Fruit fly (Drosophila melanogaster) whole organism, embryonic: ENCODE measurements around the gene CG31321.
A peak's percentile ranks its signal among the peaks of the same experiment; 100 is the strongest.

Experiments used
- CG10209 ChIP-seq: fragments of 200-800 bp; sonication (Bioruptor generic); optimal IDR thresholded peaks from 3 replicates; lab custom pipeline; 2017; ENCODE audit warnings: missing biosample characterization, mild to moderate bottlenecking, missing genetic modification characterization, missing genetic modification reagents
- CG11504 ChIP-seq: fragments of 200-800 bp; sonication (Bioruptor generic); optimal IDR thresholded peaks from 3 replicates; lab custom pipeline; 2019; ENCODE audit warnings: missing biosample characterization, mild to moderate bottlenecking, missing genetic modification characterization, moderate library complexity
- CG11696 ChIP-seq: fragments of 200-800 bp; sonication (Bioruptor generic); IDR thresholded peaks from 2 replicates; pipeline ENCODE4 v1.3.6; 2022; ENCODE audit warnings: missing biosample characterization, missing genetic modification characterization
- CG14050 ChIP-seq: fragments of 200-800 bp; sonication (Bioruptor generic); IDR thresholded peaks from 3 replicates; pipeline ENCODE4 v1.3.6; 2022; ENCODE audit warnings: missing biosample characterization, missing genetic modification characterization
- CG14860 ChIP-seq: fragments of 200-800 bp; sonication (Bioruptor generic); IDR thresholded peaks from 3 replicates; pipeline ENCODE4 v1.3.6; 2022; ENCODE audit warnings: missing biosample characterization, missing genetic modification characterization; ENCODE audit not compliant: partially characterized antibody
- CG15269 ChIP-seq: fragments of 200-800 bp; sonication (Bioruptor generic); optimal IDR thresholded peaks from 2 replicates; lab custom pipeline; 2018; ENCODE audit warnings: missing biosample characterization, mild to moderate bottlenecking, missing genetic modification characterization, moderate library complexity
- CG2120 ChIP-seq: fragments of 200-800 bp; sonication (Bioruptor generic); optimal IDR thresholded peaks from 3 replicates; lab custom pipeline; 2016; ENCODE audit warnings: missing biosample characterization, missing genetic modification characterization
- CG30403 ChIP-seq: fragments of 200-800 bp; sonication (Bioruptor generic); optimal IDR thresholded peaks from 3 replicates; lab custom pipeline; 2016; ENCODE audit warnings: missing biosample characterization, missing genetic modification characterization
- CG3281 ChIP-seq: fragments of 200-800 bp; sonication (Bioruptor generic); optimal IDR thresholded peaks from 3 replicates; lab custom pipeline; 2017; ENCODE audit warnings: missing biosample characterization, mild to moderate bottlenecking, missing genetic modification characterization
- CG34224 ChIP-seq: fragments of 200-800 bp; sonication (Bioruptor generic); IDR thresholded peaks from 3 replicates; pipeline ENCODE4 v1.3.6; 2022; ENCODE audit warnings: missing biosample characterization, missing genetic modification characterization; ENCODE audit not compliant: partially characterized antibody
- CG4424 ChIP-seq: fragments of 200-800 bp; sonication (Bioruptor generic); optimal IDR thresholded peaks from 3 replicates; lab custom pipeline; 2016; ENCODE audit warnings: missing biosample characterization, missing genetic modification characterization
- CG6272 ChIP-seq: fragments of 200-800 bp; sonication (Bioruptor generic); IDR thresholded peaks from 2 replicates; pipeline ENCODE4 v1.3.6; 2022; ENCODE audit warnings: missing biosample characterization, missing genetic modification characterization
- CG6689 ChIP-seq: fragments of 200-800 bp; sonication (Bioruptor generic); IDR thresholded peaks from 2 replicates; pipeline ENCODE4 v1.3.6; 2022; ENCODE audit warnings: missing biosample characterization, missing genetic modification characterization
- CG6765 ChIP-seq: fragments of 200-800 bp; sonication (Bioruptor generic); optimal IDR thresholded peaks from 3 replicates; lab custom pipeline; 2017; ENCODE audit warnings: missing biosample characterization, mild to moderate bottlenecking, missing genetic modification characterization
- CG7556 ChIP-seq: fragments of 200-800 bp; sonication (Bioruptor generic); optimal IDR thresholded peaks from 2 replicates; lab custom pipeline; 2017; ENCODE audit warnings: missing biosample characterization, mild to moderate bottlenecking, missing genetic modification characterization
- CG7745 ChIP-seq: fragments of 200-800 bp; sonication (Bioruptor generic); optimal IDR thresholded peaks from 2 replicates; lab custom pipeline; 2018; ENCODE audit warnings: missing biosample characterization, mild to moderate bottlenecking, missing genetic modification characterization, moderate library complexity
- CoRest ChIP-seq: fragments of 200-800 bp; sonication (Bioruptor generic); optimal IDR thresholded peaks from 3 replicates; lab custom pipeline; 2018; ENCODE audit warnings: missing biosample characterization, mild to moderate bottlenecking, missing genetic modification characterization, moderate library complexity
- Dref ChIP-seq: fragments of 200-800 bp; sonication (Bioruptor generic); IDR thresholded peaks from 2 replicates; pipeline ENCODE4 v1.3.6; 2022; ENCODE audit warnings: missing biosample characterization, missing genetic modification characterization
- Ets97D ChIP-seq: fragments of 200-800 bp; sonication (Bioruptor generic); optimal IDR thresholded peaks from 3 replicates; lab custom pipeline; 2016; ENCODE audit warnings: missing biosample characterization, missing genetic modification characterization
- Fer1 ChIP-seq: fragments of 200-800 bp; sonication (Bioruptor generic); optimal IDR thresholded peaks from 2 replicates; lab custom pipeline; 2017; ENCODE audit warnings: missing biosample characterization, mild to moderate bottlenecking, missing genetic modification characterization
- Fer3 ChIP-seq: fragments of 200-800 bp; sonication (Bioruptor generic); optimal IDR thresholded peaks from 2 replicates; lab custom pipeline; 2018; ENCODE audit warnings: missing biosample characterization, mild to moderate bottlenecking, missing genetic modification characterization, moderate library complexity
- HLH54F ChIP-seq: fragments of 200-800 bp; sonication (Bioruptor generic); optimal IDR thresholded peaks from 3 replicates; lab custom pipeline; 2016; ENCODE audit warnings: missing biosample characterization, missing genetic modification characterization
- Hr51 ChIP-seq, 2 experiments: fragments of 200-800 bp; sonication (Bioruptor generic); optimal IDR thresholded peaks; 2 replicates in 1 of 2; 3 replicates in 1 of 2; lab custom pipeline; 2016 to 2018; ENCODE audit warnings: missing biosample characterization in 2 of 2, missing genetic modification characterization in 2 of 2, mild to moderate bottlenecking in 1 of 2, moderate library complexity in 1 of 2
- Hsf ChIP-seq: fragments of 200-800 bp; sonication (Bioruptor generic); optimal IDR thresholded peaks from 3 replicates; lab custom pipeline; 2016; ENCODE audit warnings: missing biosample characterization, missing genetic modification characterization
- Meics ChIP-seq: fragments of 200-800 bp; sonication (Bioruptor generic); optimal IDR thresholded peaks from 2 replicates; lab custom pipeline; 2017; ENCODE audit warnings: missing biosample characterization, mild to moderate bottlenecking, missing genetic modification characterization
- Nf-YA ChIP-seq: fragments of 200-800 bp; sonication (Bioruptor generic); IDR thresholded peaks from 2 replicates; pipeline ENCODE4 v1.3.6; 2022; ENCODE audit warnings: missing biosample characterization, missing genetic modification characterization
- Oli ChIP-seq: fragments of 200-800 bp; sonication (Bioruptor generic); optimal IDR thresholded peaks from 2 replicates; lab custom pipeline; 2018; ENCODE audit warnings: missing biosample characterization, mild to moderate bottlenecking, missing genetic modification characterization, moderate library complexity
- Xbp1 ChIP-seq: fragments of 200-800 bp; sonication (Bioruptor generic); optimal IDR thresholded peaks from 3 replicates; lab custom pipeline; 2016; ENCODE audit warnings: missing biosample characterization, mild to moderate bottlenecking, missing genetic modification characterization
- al ChIP-seq: fragments of 200-800 bp; sonication (Bioruptor generic); IDR thresholded peaks from 2 replicates; pipeline ENCODE4 v1.3.6; 2022; ENCODE audit warnings: missing biosample characterization, missing genetic modification characterization
- az2 ChIP-seq: fragments of 200-800 bp; sonication (Bioruptor generic); optimal IDR thresholded peaks from 3 replicates; lab custom pipeline; 2016; ENCODE audit warnings: missing biosample characterization, missing genetic modification characterization
- bowl ChIP-seq: fragments of 200-800 bp; sonication (Bioruptor generic); IDR thresholded peaks from 2 replicates; pipeline ENCODE4 v1.3.6; 2022; ENCODE audit warnings: missing biosample characterization, missing genetic modification characterization
- cg ChIP-seq: fragments of 200-800 bp; sonication (Bioruptor generic); optimal IDR thresholded peaks from 3 replicates; lab custom pipeline; 2019; ENCODE audit warnings: missing biosample characterization, mild to moderate bottlenecking, missing genetic modification characterization, moderate library complexity
- cwo ChIP-seq: fragments of 200-800 bp; sonication (Bioruptor generic); optimal IDR thresholded peaks from 3 replicates; lab custom pipeline; 2017; ENCODE audit warnings: missing biosample characterization, missing genetic modification characterization, mild to moderate bottlenecking, moderate library complexity, missing genetic modification reagents
- da ChIP-seq: fragments of 200-800 bp; sonication (Bioruptor generic); optimal IDR thresholded peaks from 2 replicates; lab custom pipeline; 2016; ENCODE audit warnings: missing biosample characterization, missing genetic modification characterization
- dati ChIP-seq: fragments of 200-800 bp; sonication (Bioruptor generic); IDR thresholded peaks from 2 replicates; pipeline ENCODE4 v1.3.6; 2022; ENCODE audit warnings: missing biosample characterization, missing genetic modification characterization
- dm ChIP-seq: fragments of 200-800 bp; sonication (Bioruptor generic); optimal IDR thresholded peaks from 3 replicates; lab custom pipeline; 2016; ENCODE audit warnings: missing biosample characterization, missing genetic modification characterization
- dmrt11E ChIP-seq: fragments of 200-800 bp; sonication (Bioruptor generic); optimal IDR thresholded peaks from 3 replicates; lab custom pipeline; 2018; ENCODE audit warnings: missing biosample characterization, mild to moderate bottlenecking, missing genetic modification characterization, moderate library complexity
- eve ChIP-seq, 2 experiments: fragments of >200 bp; optimal IDR thresholded peaks; 2 replicates each; lab custom pipeline; 2017; ENCODE audit warnings: missing biosample characterization in 2 of 2, missing genetic modification characterization in 2 of 2
- ftz-f1 ChIP-seq: fragments of 200-800 bp; sonication (Bioruptor generic); optimal IDR thresholded peaks from 2 replicates; lab custom pipeline; 2016; ENCODE audit warnings: missing biosample characterization, missing genetic modification characterization
- ro ChIP-seq: fragments of 200-800 bp; sonication (Bioruptor generic); IDR thresholded peaks from 2 replicates; pipeline ENCODE4 v1.3.6; 2022; ENCODE audit warnings: missing biosample characterization, missing genetic modification characterization
- slbo ChIP-seq: fragments of 200-800 bp; sonication (Bioruptor generic); IDR thresholded peaks from 2 replicates; pipeline ENCODE4 v1.3.6; 2022; ENCODE audit warnings: missing biosample characterization, missing genetic modification characterization
- sna ChIP-seq: fragments of 200-800 bp; sonication (Bioruptor generic); IDR thresholded peaks from 2 replicates; pipeline ENCODE4 v1.3.6; 2022; ENCODE audit warnings: missing biosample characterization, missing genetic modification characterization; ENCODE audit not compliant: partially characterized antibody
- sqz ChIP-seq: fragments of 200-800 bp; sonication (Bioruptor generic); optimal IDR thresholded peaks from 3 replicates; lab custom pipeline; 2018; ENCODE audit warnings: missing biosample characterization, mild to moderate bottlenecking, missing genetic modification characterization
- tgo ChIP-seq: fragments of 200-800 bp; sonication (Bioruptor generic); IDR thresholded peaks from 3 replicates; pipeline ENCODE4 v1.3.6; 2022; ENCODE audit warnings: missing biosample characterization, missing genetic modification characterization
- tin ChIP-seq: fragments of 200-800 bp; sonication (Bioruptor generic); optimal IDR thresholded peaks from 3 replicates; lab custom pipeline; 2016; ENCODE audit warnings: missing biosample characterization, missing genetic modification characterization
- twi ChIP-seq: fragments of 200-800 bp; optimal IDR thresholded peaks from 2 replicates; lab custom pipeline; 2019; ENCODE audit warnings: missing biosample characterization, mild to moderate bottlenecking, missing genetic modification characterization, moderate library complexity
- unpg ChIP-seq: fragments of 200-800 bp; sonication (Bioruptor generic); optimal IDR thresholded peaks from 3 replicates; lab custom pipeline; 2018; ENCODE audit warnings: missing biosample characterization, mild to moderate bottlenecking, missing genetic modification characterization, moderate library complexity
- vvl ChIP-seq: fragments of 200-800 bp; sonication (Bioruptor generic); IDR thresholded peaks from 2 replicates; pipeline ENCODE4 v1.3.6; 2022; ENCODE audit warnings: missing biosample characterization, missing genetic modification characterization

The CG31321 gene

dm6 chr3R:14289958-14290835 is 20.0 kb upstream of the CG31321 start (continued):
- TF ChIP-seq CG7745 (no peak), CoRest (tag; lab: Kevin White, UChicago) (peak; percentile 30), eve (GFP tag; optimal IDR thresholded peaks at IDR 0.05; lab: Kevin White, UChicago) (peak in 1 of 2 experiments; percentile 15), HLH54F (GFP tag; lab: Kevin White, UChicago) (no peak), sna (GFP tag; lab: Robert Waterston, UW) (no peak), da (GFP tag; lab: Kevin White, UChicago) (no peak), CG6765 (peak; percentile 33), Hsf (GFP tag; lab: Kevin White, UChicago) (no peak), CG6272 (GFP tag; lab: Robert Waterston, UW) (no peak), CG4424 (GFP tag; lab: Kevin White, UChicago) (no peak), twi (tag; lab: Kevin White, UChicago) (no peak), CG11504 (peak; percentile 61), ftz-f1 (GFP tag; lab: Kevin White, UChicago) (no peak), CG3281 (GFP tag; lab: Kevin White, UChicago) (peak; percentile 50), Hr51 (GFP tag; optimal IDR thresholded peaks at IDR 0.05; lab: Kevin White, UChicago) (peak in 1 of 2 experiments; percentile 59), Meics (GFP tag; lab: Kevin White, UChicago) (peak; percentile 25), unpg (peak; percentile 3), CG14860 (GFP tag; lab: Robert Waterston, UW) (no peak), cwo (GFP tag; lab: Kevin White, UChicago) (peak; percentile 28), al (GFP tag; lab: Robert Waterston, UW) (no peak), dati (no peak), tgo (GFP tag; lab: Robert Waterston, UW) (peak; percentile 19; the same call in 1 of the 3 replicates), slbo (GFP tag; lab: Robert Waterston, UW) (peak; percentile 29; the same call in 1 of the 2 replicates), ro (GFP tag; lab: Robert Waterston, UW) (no peak), Fer3 (tag; lab: Kevin White, UChicago) (peak; percentile 28), CG34224 (no peak), CG2120 (GFP tag; lab: Kevin White, UChicago) (peak; percentile 16), Xbp1 (GFP tag; lab: Kevin White, UChicago) (peak; percentile 24), CG7556 (GFP tag; lab: Kevin White, UChicago) (peak; percentile 28), CG15269 (peak; percentile 21), vvl (0 out of 2 replicates have a peak, but pooled peaks have one; percentile 23), Oli (peak; percentile 8), CG6689 (GFP tag; lab: Robert Waterston, UW) (0 out of 2 replicates have a peak, but pooled peaks have one; percentile 18), sqz (peak; percentile 48), CG14050 (no peak), tin (peak; percentile 8), dm (no peak), Dref (no peak), az2 (GFP tag; lab: Kevin White, UChicago) (no peak), bowl (no peak), Fer1 (GFP tag; lab: Kevin White, UChicago) (peak; percentile 61), CG30403 (GFP tag; lab: Kevin White, UChicago) (peak; percentile 23), CG11696 (GFP tag; lab: Robert Waterston, UW) (no peak), Ets97D (GFP tag; lab: Kevin White, UChicago) (no peak), CG10209 (GFP tag; lab: Kevin White, UChicago) (peak; percentile 19), dmrt11E (tag; lab: Kevin White, UChicago) (no peak), cg (GFP tag; lab: Kevin White, UChicago) (peak; percentile 28), Nf-YA (GFP tag; lab: Robert Waterston, UW) (no peak)
